Worm (Caenorhabditis elegans): ENCODE measurements around the gene nlp-63.

The nlp-63 gene

ce11 chrII:10164137-10164536 lies 8.9 kb downstream of the nlp-63 start:
- TF ChIP-seq aptf-2 (GFP tag; conservative IDR thresholded peaks at IDR 0.05) (no peak), hmg-1.2 (GFP tag; IDR thresholded peaks at IDR 0.05) (no peak), lag-1 (GFP tag; IDR thresholded peaks at IDR 0.05) (no peak), snpc-1.3 (tag; optimal IDR thresholded peaks at IDR 0.05; ENCODE audit: insufficient read depth) (no peak), rpc-1 (optimal IDR thresholded peaks at IDR 0.05) (no peak), rpc-1 (tag; optimal IDR thresholded peaks at IDR 0.05) (no peak), F37B4.10 (GFP tag; IDR thresholded peaks at IDR 0.05) (no peak), nfyb-1 (GFP tag; IDR thresholded peaks at IDR 0.05) (no peak), hsf-1 (GFP tag; IDR thresholded peaks at IDR 0.05) (no peak), chd-7 (tag; optimal IDR thresholded peaks at IDR 0.05) (no peak), zim-3 (tag; optimal IDR thresholded peaks at IDR 0.05) (no peak), bed-1 (GFP tag; IDR thresholded peaks at IDR 0.05) (no peak)

ce11 chrII:10166365-10166764 lies 11.2 kb downstream of the nlp-63 start:
- TF ChIP-seq lir-1 (GFP tag; conservative IDR thresholded peaks at IDR 0.05) = no peak

ce11 chrII:10167731-10168130 lies 12.5 kb downstream of the nlp-63 start:
- TF ChIP-seq egl-18 (GFP tag; IDR thresholded peaks at IDR 0.05) (no peak), madf-10 (tag; optimal IDR thresholded peaks at IDR 0.05) (no peak), nfya-1 (tag; optimal IDR thresholded peaks at IDR 0.05; ENCODE audit: borderline replicate concordance, insufficient read depth) (no peak), hmg-1.2 (GFP tag; IDR thresholded peaks at IDR 0.05) (no peak), K12H6.12 (tag; optimal IDR thresholded peaks at IDR 0.05) (no peak), ztf-22 (GFP tag; optimal IDR thresholded peaks at IDR 0.05) (no peak), attf-5 (GFP tag; optimal IDR thresholded peaks at IDR 0.05) (no peak), F49E8.2 (tag; optimal IDR thresholded peaks at IDR 0.05; ENCODE audit: insufficient read depth) (no peak), ceh-27 (GFP tag; optimal IDR thresholded peaks at IDR 0.05) (no peak), F55B11.4 (tag; optimal IDR thresholded peaks at IDR 0.05; ENCODE audit: borderline replicate concordance, insufficient read depth) (no peak), ceh-79 (tag; optimal IDR thresholded peaks at IDR 0.05) (no peak), madf-8 (GFP tag; conservative IDR thresholded peaks at IDR 0.05) (no peak)

ce11 chrII:10168905-10169782 lies 13.9 kb downstream of the nlp-63 start, which contains the start of gene daf-19:
TSS of gene daf-19 (minus strand) at chrII:10169346.
- TF ChIP-seq rec-8 (tag; optimal IDR thresholded peaks at IDR 0.05) (no peak), ekl-4 (GFP tag; IDR thresholded peaks at IDR 0.05) (0 out of 2 replicates have a peak, but pooled peaks have one; percentile 33), dpff-1 (tag; optimal IDR thresholded peaks at IDR 0.05) (no peak), nhr-90 (tag; optimal IDR thresholded peaks at IDR 0.05) (no peak), F49E8.2 (tag; optimal IDR thresholded peaks at IDR 0.05; ENCODE audit: insufficient read depth) (no peak), nhr-80 (tag; optimal IDR thresholded peaks at IDR 0.05) (peak; percentile 35), rcor-1 (GFP tag; IDR thresholded peaks at IDR 0.05) (0 out of 2 replicates have a peak, but pooled peaks have one; percentile 29), ztf-6 (GFP tag; IDR thresholded peaks at IDR 0.05) (no peak), nhr-120 (GFP tag; IDR thresholded peaks at IDR 0.05) (no peak), bed-2 (GFP tag; IDR thresholded peaks at IDR 0.05) (no peak), ztf-25 (GFP tag; IDR thresholded peaks at IDR 0.05) (no peak), Y56A3A.18 (GFP tag; IDR thresholded peaks at IDR 0.05) (no peak), F10E7.11 (tag; optimal IDR thresholded peaks at IDR 0.05) (no peak), lag-1 (GFP tag; IDR thresholded peaks at IDR 0.05) (no peak), hlh-26 (GFP tag; conservative IDR thresholded peaks at IDR 0.05) (no peak), snpc-1.3 (tag; optimal IDR thresholded peaks at IDR 0.05; ENCODE audit: insufficient read depth) (no peak), madf-10 (tag; optimal IDR thresholded peaks at IDR 0.05) (peak; percentile 4), B0336.3 (GFP tag; IDR thresholded peaks at IDR 0.05) (0 out of 2 replicates have a peak, but pooled peaks have one; percentile 21), mxl-1 (tag; optimal IDR thresholded peaks at IDR 0.05) (no peak), F22D6.2 (tag; optimal IDR thresholded peaks at IDR 0.05) (no peak), F39B2.1 (GFP tag; IDR thresholded peaks at IDR 0.05) (no peak), lin-35 (GFP tag; optimal IDR thresholded peaks at IDR 0.05) (no peak), akir-1 (GFP tag; optimal IDR thresholded peaks at IDR 0.05) (no peak)

Data from whole organism, young adult.